Worm (Caenorhabditis elegans): ENCODE measurements around the gene Y43F8B.1.

ce11 chrV:19495587-19495986 lies 50.4 kb downstream of the Y43F8B.1 start, which contains the start of gene scl-21:
- no peak for TF ChIP-seq unc-42 (tag; optimal IDR thresholded peaks at IDR 0.05)
- no peak for TF ChIP-seq npax-4 (tag; optimal IDR thresholded peaks at IDR 0.05)
- no peak for TF ChIP-seq ets-4 (tag; optimal IDR thresholded peaks at IDR 0.05)
- TF ChIP-seq ceh-24 (tag; optimal IDR thresholded peaks at IDR 0.05): no peak
- TF ChIP-seq unc-86 (tag; optimal IDR thresholded peaks at IDR 0.05): no peak
- no peak for TF ChIP-seq nhr-11 (tag; optimal IDR thresholded peaks at IDR 0.05)
- no peak for TF ChIP-seq pha-4 (tag; optimal IDR thresholded peaks at IDR 0.05)
- no peak for TF ChIP-seq lin-11 (tag; optimal IDR thresholded peaks at IDR 0.05)
- no peak for TF ChIP-seq hlh-30 (tag; optimal IDR thresholded peaks at IDR 0.05; ENCODE audit: insufficient read depth)
- TF ChIP-seq pros-1 (tag; optimal IDR thresholded peaks at IDR 0.05): no peak

All from whole organism, late embryonic.